Worm (Caenorhabditis elegans) whole organism, L3 larva: ENCODE measurements around the gene psd-1.

Experiments used
- ceh-28 ChIP-seq: fragments of 150-350 bp; optimal IDR thresholded peaks from 2 replicates; lab custom pipeline; 2014; ENCODE audit warnings: missing biosample characterization, missing genetic modification reagents, missing genetic modification characterization
- ceh-82 ChIP-seq: fragments of 150-350 bp; optimal IDR thresholded peaks from 2 replicates; lab custom pipeline; 2014; ENCODE audit warnings: missing biosample characterization, missing genetic modification characterization
- egl-27 ChIP-seq: sonication (generic microtip); optimal IDR thresholded peaks from 4 replicates; lab custom pipeline; 2017; ENCODE audit warnings: missing biosample characterization, missing genetic modification reagents, missing genetic modification characterization
- elt-1 ChIP-seq: fragments of 150-350 bp; optimal IDR thresholded peaks from 2 replicates; lab custom pipeline; 2014; ENCODE audit warnings: missing biosample characterization, missing genetic modification characterization
- eor-1 ChIP-seq, 2 experiments: fragments of 150-350 bp; optimal IDR thresholded peaks; 2 replicates each; lab custom pipeline; 2014 to 2018; ENCODE audit warnings: missing biosample characterization in 2 of 2, missing genetic modification characterization in 2 of 2
- fkh-10 ChIP-seq: sonication (generic microtip); optimal IDR thresholded peaks from 2 replicates; lab custom pipeline; 2017; ENCODE audit warnings: missing biosample characterization, missing genetic modification reagents, missing genetic modification characterization
- lin-39 ChIP-seq: fragments of 150-350 bp; optimal IDR thresholded peaks from 2 replicates; lab custom pipeline; 2018; ENCODE audit warnings: missing biosample characterization, missing genetic modification reagents, missing genetic modification characterization
- mdl-1 ChIP-seq: fragments of 150-350 bp; optimal IDR thresholded peaks from 2 replicates; lab custom pipeline; 2014; ENCODE audit warnings: missing biosample characterization, missing genetic modification characterization
- nhr-12 ChIP-seq: fragments of 150-350 bp; optimal IDR thresholded peaks from 2 replicates; lab custom pipeline; 2014; ENCODE audit warnings: missing biosample characterization, missing genetic modification characterization
- nhr-28 ChIP-seq: fragments of 150-350 bp; optimal IDR thresholded peaks from 2 replicates; lab custom pipeline; 2014; ENCODE audit warnings: missing biosample characterization, missing genetic modification characterization
- nhr-77 ChIP-seq: fragments of 150-350 bp; optimal IDR thresholded peaks from 2 replicates; lab custom pipeline; 2014; ENCODE audit warnings: missing biosample characterization, missing genetic modification characterization
- pha-4 ChIP-seq: fragments of 150-350 bp; optimal IDR thresholded peaks from 2 replicates; lab custom pipeline; 2014; ENCODE audit warnings: missing biosample characterization, missing genetic modification reagents, missing genetic modification characterization
- pqm-1 ChIP-seq: fragments of 150-350 bp; optimal IDR thresholded peaks from 2 replicates; lab custom pipeline; 2017; ENCODE audit warnings: missing biosample characterization, missing genetic modification characterization, inconsistent platforms
- snpc-4 ChIP-seq: fragments of 150-350 bp; optimal IDR thresholded peaks from 2 replicates; lab custom pipeline; 2014; ENCODE audit warnings: missing biosample characterization, missing genetic modification characterization

- TF ChIP-seq snpc-4: no peak
- TF ChIP-seq elt-1: no peak
- TF ChIP-seq lin-39 (tag; lab: Kevin White, UChicago): no peak
- no peak for TF ChIP-seq eor-1 (tag; optimal IDR thresholded peaks at IDR 0.05; lab: Kevin White, UChicago)
- TF ChIP-seq pqm-1 (tag; lab: Kevin White, UChicago): peak; percentile 1
- TF ChIP-seq egl-27: no peak
- TF ChIP-seq pha-4: no peak
- no peak for TF ChIP-seq nhr-28
- no peak for TF ChIP-seq fkh-10 (GFP tag; lab: Kevin White, UChicago)
- no peak for TF ChIP-seq nhr-12 (tag; lab: Kevin White, UChicago)
- TF ChIP-seq mdl-1 (tag; lab: Kevin White, UChicago): no peak
- TF ChIP-seq ceh-28 (tag; lab: Kevin White, UChicago): no peak
- TF ChIP-seq nhr-77 (tag; lab: Kevin White, UChicago): no peak
- TF ChIP-seq ceh-82 (tag; lab: Kevin White, UChicago): no peak
Observed at ce11 chrIII:7323331-7323730, 48.1 kb upstream of the psd-1 start.
